Fruit fly (Drosophila melanogaster) whole organism, pupa: ENCODE results near the gene CG13894.

Source experiments
- CG10348 ChIP-seq: fragments of 200-800 bp; sonication (Bioruptor generic); IDR thresholded peaks from 2 replicates; pipeline ENCODE4 v1.3.6; 2022; ENCODE audit warnings: missing biosample characterization, missing genetic modification characterization
- CG13204 ChIP-seq: fragments of 200-800 bp; sonication (Bioruptor generic); optimal IDR thresholded peaks from 2 replicates; lab custom pipeline; 2018; ENCODE audit warnings: missing biosample characterization, mild to moderate bottlenecking, missing genetic modification characterization, moderate library complexity
- CG15710 ChIP-seq: fragments of 200-800 bp; sonication (Bioruptor generic); optimal IDR thresholded peaks from 2 replicates; lab custom pipeline; 2018; ENCODE audit warnings: missing biosample characterization, mild to moderate bottlenecking, missing genetic modification characterization, moderate library complexity
- CG32121 ChIP-seq: fragments of 200-800 bp; sonication (Bioruptor generic); IDR thresholded peaks from 2 replicates; pipeline ENCODE4 v1.3.6; 2022; ENCODE audit warnings: missing biosample characterization, missing genetic modification characterization
- CG34367 ChIP-seq: fragments of 200-800 bp; sonication (Bioruptor generic); optimal IDR thresholded peaks from 2 replicates; lab custom pipeline; 2018; ENCODE audit warnings: missing biosample characterization, mild to moderate bottlenecking, missing genetic modification characterization
- CG4496 ChIP-seq: fragments of 200-800 bp; sonication (Bioruptor generic); IDR thresholded peaks from 3 replicates; pipeline ENCODE4 v1.3.6; 2022; ENCODE audit warnings: missing biosample characterization, missing genetic modification characterization
- CG8159 ChIP-seq: fragments of 200-800 bp; sonication (Bioruptor generic); optimal IDR thresholded peaks from 3 replicates; lab custom pipeline; 2018; ENCODE audit warnings: missing biosample characterization, mild to moderate bottlenecking, missing genetic modification characterization, moderate library complexity
- CG9948 ChIP-seq: fragments of 200-800 bp; sonication (Bioruptor generic); optimal IDR thresholded peaks from 2 replicates; lab custom pipeline; 2018; ENCODE audit warnings: missing biosample characterization, mild to moderate bottlenecking, missing genetic modification characterization, moderate library complexity
- D1 ChIP-seq: fragments of 200-800 bp; sonication (Bioruptor generic); optimal IDR thresholded peaks from 2 replicates; lab custom pipeline; 2018; ENCODE audit warnings: missing biosample characterization, mild to moderate bottlenecking, missing genetic modification characterization, moderate library complexity
- EcR ChIP-seq: fragments of 200-800 bp; sonication (Bioruptor generic); optimal IDR thresholded peaks from 3 replicates; lab custom pipeline; 2019; ENCODE audit warnings: missing biosample characterization, missing genetic modification characterization, mild to moderate bottlenecking, moderate library complexity, missing genetic modification reagents
- Pif1A ChIP-seq: fragments of 200-800 bp; sonication (Bioruptor generic); optimal IDR thresholded peaks from 3 replicates; lab custom pipeline; 2016; ENCODE audit warnings: missing biosample characterization, missing genetic modification characterization
- Pif1B ChIP-seq: fragments of 200-800 bp; sonication (Bioruptor generic); optimal IDR thresholded peaks from 3 replicates; lab custom pipeline; 2016; ENCODE audit warnings: missing biosample characterization, missing genetic modification characterization
- fd96Ca ChIP-seq: fragments of 200-800 bp; sonication (Bioruptor generic); IDR thresholded peaks from 3 replicates; pipeline ENCODE4 v1.3.6; 2022; ENCODE audit warnings: missing biosample characterization, missing genetic modification characterization
- gl ChIP-seq: fragments of 200-800 bp; sonication (Bioruptor generic); optimal IDR thresholded peaks from 2 replicates; lab custom pipeline; 2018; ENCODE audit warnings: missing biosample characterization, mild to moderate bottlenecking, missing genetic modification characterization

dm6 chr3L:723654-724461, 24.9 kb upstream of the CG13894 start:
- no peak for TF ChIP-seq CG4496 (GFP tag; lab: Robert Waterston, UW)
- no peak for TF ChIP-seq D1
- TF ChIP-seq Pif1A (GFP tag; lab: Kevin White, UChicago), result no peak
- no peak for TF ChIP-seq CG8159 (tag; lab: Kevin White, UChicago)
- TF ChIP-seq CG9948, result no peak
- no peak for TF ChIP-seq Pif1B (GFP tag; lab: Kevin White, UChicago)
- no peak for TF ChIP-seq CG13204 (GFP tag; lab: Kevin White, UChicago)
- no peak for TF ChIP-seq CG34367 (tag; lab: Kevin White, UChicago)
- TF ChIP-seq CG15710 (tag; lab: Kevin White, UChicago), result no peak
- no peak for TF ChIP-seq fd96Ca (GFP tag; lab: Robert Waterston, UW)
- TF ChIP-seq gl, result no peak
- TF ChIP-seq CG10348, result no peak
- no peak for TF ChIP-seq EcR
- no peak for TF ChIP-seq CG32121 (GFP tag; lab: Robert Waterston, UW)
